Fruit fly (Drosophila melanogaster) whole organism, adult: ENCODE data around the gene wac.

Source experiments
- CG11617 ChIP-seq: fragments of 200-800 bp; sonication (Bioruptor generic); optimal IDR thresholded peaks from 2 replicates; lab custom pipeline; 2017; ENCODE audit warnings: mild to moderate bottlenecking, missing biosample characterization, missing genetic modification reagents, missing genetic modification characterization
- CG12768 ChIP-seq: fragments of 200-800 bp; sonication (Bioruptor generic); optimal IDR thresholded peaks from 2 replicates; lab custom pipeline; 2017; ENCODE audit warnings: missing biosample characterization, missing genetic modification characterization, mild to moderate bottlenecking, moderate library complexity, missing genetic modification reagents
- CG14711 ChIP-seq: fragments of 200-800 bp; sonication (Bioruptor generic); optimal IDR thresholded peaks from 2 replicates; lab custom pipeline; 2018; ENCODE audit warnings: missing biosample characterization, mild to moderate bottlenecking, missing genetic modification characterization, moderate library complexity
- CG1620 ChIP-seq: fragments of 200-800 bp; sonication (Bioruptor generic); optimal IDR thresholded peaks from 2 replicates; lab custom pipeline; 2016; ENCODE audit warnings: missing biosample characterization, missing genetic modification characterization
- CG33017 ChIP-seq: fragments of 200-800 bp; sonication (Bioruptor generic); optimal IDR thresholded peaks from 2 replicates; lab custom pipeline; 2018; ENCODE audit warnings: missing biosample characterization, mild to moderate bottlenecking, missing genetic modification characterization, moderate library complexity
- CG5204 ChIP-seq: fragments of 200-800 bp; sonication (Bioruptor generic); optimal IDR thresholded peaks from 2 replicates; lab custom pipeline; 2016; ENCODE audit warnings: missing biosample characterization, missing genetic modification characterization
- CG7045 ChIP-seq: fragments of 200-800 bp; sonication (Bioruptor generic); optimal IDR thresholded peaks from 2 replicates; lab custom pipeline; 2017; ENCODE audit warnings: missing biosample characterization, mild to moderate bottlenecking, missing genetic modification characterization
- CG7101 ChIP-seq: fragments of 200-800 bp; sonication (Bioruptor generic); optimal IDR thresholded peaks from 2 replicates; lab custom pipeline; 2018; ENCODE audit warnings: missing biosample characterization, mild to moderate bottlenecking, missing genetic modification characterization, moderate library complexity
- Clk ChIP-seq: fragments of 200-800 bp; sonication (Bioruptor generic); optimal IDR thresholded peaks from 2 replicates; lab custom pipeline; 2017; ENCODE audit warnings: missing biosample characterization, missing genetic modification characterization
- Crg-1 ChIP-seq: fragments of 200-800 bp; sonication (Bioruptor generic); optimal IDR thresholded peaks from 2 replicates; lab custom pipeline; 2016; ENCODE audit warnings: missing biosample characterization, missing genetic modification characterization
- Hr96 ChIP-seq: fragments of 200-800 bp; sonication (Bioruptor generic); optimal IDR thresholded peaks from 2 replicates; lab custom pipeline; 2016; ENCODE audit warnings: missing biosample characterization, missing genetic modification characterization
- Mnt ChIP-seq: fragments of 200-800 bp; sonication (Bioruptor generic); optimal IDR thresholded peaks from 2 replicates; lab custom pipeline; 2016; ENCODE audit warnings: missing biosample characterization, mild to moderate bottlenecking, missing genetic modification characterization
- bab1 ChIP-seq: fragments of 200-800 bp; sonication (Bioruptor generic); optimal IDR thresholded peaks from 3 replicates; lab custom pipeline; 2019; ENCODE audit warnings: missing biosample characterization, mild to moderate bottlenecking, missing genetic modification characterization, moderate library complexity
- cic ChIP-seq: fragments of 200-800 bp; sonication (Bioruptor generic); optimal IDR thresholded peaks from 2 replicates; lab custom pipeline; 2017; ENCODE audit warnings: missing biosample characterization, mild to moderate bottlenecking, missing genetic modification characterization, moderate library complexity
- cnc ChIP-seq, 2 experiments: fragments of >200 bp; optimal IDR thresholded peaks; 2 replicates each; lab custom pipeline; 2017
- kay ChIP-seq: fragments of 200-800 bp; sonication (Bioruptor generic); peaks from one replicate; lab custom pipeline; 2016; ENCODE audit warnings: missing biosample characterization, missing genetic modification characterization, borderline replicate concordance
- ovo ChIP-seq: fragments of 200-800 bp; sonication (Bioruptor generic); optimal IDR thresholded peaks from 2 replicates; lab custom pipeline; 2016; ENCODE audit warnings: missing biosample characterization, missing genetic modification characterization
- pad ChIP-seq: fragments of 200-800 bp; sonication (Bioruptor generic); optimal IDR thresholded peaks from 3 replicates; lab custom pipeline; 2017; ENCODE audit warnings: missing biosample characterization, missing genetic modification characterization, mild to moderate bottlenecking, moderate library complexity, missing genetic modification reagents
- tj ChIP-seq: fragments of 200-800 bp; sonication (Bioruptor generic); optimal IDR thresholded peaks from 3 replicates; lab custom pipeline; 2017; ENCODE audit warnings: missing biosample characterization, mild to moderate bottlenecking, missing genetic modification characterization, moderate library complexity
- toe ChIP-seq: fragments of 200-800 bp; sonication (Bioruptor generic); optimal IDR thresholded peaks from 2 replicates; lab custom pipeline; 2016; ENCODE audit warnings: missing biosample characterization, missing genetic modification characterization

The wac gene

dm6 chr3L:263500-264377 is 5.8 kb downstream of the wac start:
- peak; percentile 48 for TF ChIP-seq Mnt (GFP tag; lab: Kevin White, UChicago)
- no peak for TF ChIP-seq kay

- TF ChIP-seq bab1 (peak; percentile 19), CG7101 (peak; percentile 53), ovo (GFP tag; lab: Kevin White, UChicago) (peak; percentile 46), toe (GFP tag; lab: Kevin White, UChicago) (peak; percentile 76), Clk (GFP tag; lab: Kevin White, UChicago) (no peak), CG5204 (GFP tag; lab: Kevin White, UChicago) (no peak), CG14711 (tag; lab: Kevin White, UChicago) (no peak), CG12768 (GFP tag; lab: Kevin White, UChicago) (no peak), Crg-1 (peak; percentile 20), CG1620 (GFP tag; lab: Kevin White, UChicago) (peak; percentile 63), CG33017 (tag; lab: Kevin White, UChicago) (no peak), cnc (optimal IDR thresholded peaks at IDR 0.05; lab: Kevin White, UChicago) (no peak), pad (peak; percentile 6), CG11617 (peak; percentile 69), CG7045 (no peak), Mnt (GFP tag; lab: Kevin White, UChicago) (peak; percentile 17), Hr96 (GFP tag; lab: Kevin White, UChicago) (peak; percentile 42), cic (GFP tag; lab: Kevin White, UChicago) (no peak), kay (no peak), tj (GFP tag; lab: Kevin White, UChicago) (peak; percentile 26)
Measured at dm6 chr3L:264378-265151, 6.6 kb downstream of the wac start, which contains the start of the genes Tudor-SN and mRpL17. Tudor-SN (minus strand) TSS chr3L:264380. mRpL17 (plus strand) TSS chr3L:264779.

- TF ChIP-seq CG12768 (GFP tag; lab: Kevin White, UChicago) = no peak
- no peak for TF ChIP-seq ovo (GFP tag; lab: Kevin White, UChicago)
- TF ChIP-seq CG5204 (GFP tag; lab: Kevin White, UChicago) = no peak
- no peak for TF ChIP-seq CG1620 (GFP tag; lab: Kevin White, UChicago)
- no peak for TF ChIP-seq kay
- no peak for TF ChIP-seq bab1
- no peak for TF ChIP-seq Crg-1
- TF ChIP-seq CG14711 (tag; lab: Kevin White, UChicago) = no peak
- no peak for TF ChIP-seq CG33017 (tag; lab: Kevin White, UChicago)
- no peak for TF ChIP-seq CG7101
Measured at dm6 chr3L:265808-266207, 7.8 kb downstream of the wac start, which contains the start of gene CG34263. CG34263 (minus strand) TSS chr3L:265908.

dm6 chr3L:267083-267482 is 9.1 kb downstream of the wac start, which contains the start of gene miple1:
miple1 (plus strand) TSS chr3L:267299.
- TF ChIP-seq Clk (GFP tag; lab: Kevin White, UChicago) (no peak), CG12768 (GFP tag; lab: Kevin White, UChicago) (no peak), toe (GFP tag; lab: Kevin White, UChicago) (no peak), cnc (optimal IDR thresholded peaks at IDR 0.05; lab: Kevin White, UChicago) (no peak), Hr96 (GFP tag; lab: Kevin White, UChicago) (no peak), CG5204 (GFP tag; lab: Kevin White, UChicago) (no peak), tj (GFP tag; lab: Kevin White, UChicago) (no peak), pad (no peak), Mnt (GFP tag; lab: Kevin White, UChicago) (no peak), CG33017 (tag; lab: Kevin White, UChicago) (no peak), CG7101 (no peak), CG1620 (GFP tag; lab: Kevin White, UChicago) (no peak), ovo (GFP tag; lab: Kevin White, UChicago) (no peak), CG11617 (no peak), cic (GFP tag; lab: Kevin White, UChicago) (no peak), bab1 (no peak), kay (no peak), CG7045 (no peak), Crg-1 (no peak), CG14711 (tag; lab: Kevin White, UChicago) (no peak)

- TF ChIP-seq Clk (GFP tag; lab: Kevin White, UChicago) (no peak), pad (no peak)
Measured at dm6 chr3L:267618-268017, 9.6 kb downstream of the wac start.

- TF ChIP-seq cnc (optimal IDR thresholded peaks at IDR 0.05; lab: Kevin White, UChicago) (peak; percentile 50 to 70), tj (GFP tag; lab: Kevin White, UChicago) (peak; percentile 68), pad (peak; percentile 27), CG7101 (peak; percentile 10), CG11617 (peak; percentile 14), cic (GFP tag; lab: Kevin White, UChicago) (peak; percentile 1), CG12768 (GFP tag; lab: Kevin White, UChicago) (no peak), CG14711 (tag; lab: Kevin White, UChicago) (no peak)
Measured at dm6 chr3L:270760-271500, 13.0 kb downstream of the wac start, which contains the start of gene miple2. miple2 (plus strand) TSS chr3L:271200.
